Fruit fly (Drosophila melanogaster): ENCODE results near the gene MED30.

Gene MED30

dm6 chr3L:633272-634254 is 20.3 kb downstream of the MED30 start (continued):
- TF ChIP-seq CG12744 (GFP tag; optimal IDR thresholded peaks at IDR 0.05) (peak; percentile 54), CG32532 (GFP tag; IDR thresholded peaks at IDR 0.05) (peak; percentile 48; the same call in 1 of the 2 replicates), CG2120 (GFP tag; optimal IDR thresholded peaks at IDR 0.05) (no peak), Dfd (GFP tag; optimal IDR thresholded peaks at IDR 0.05) (peak in 1 of 2 experiments; percentile 2), CG6854 (GFP tag; optimal IDR thresholded peaks at IDR 0.05) (no peak), fd3F (GFP tag; optimal IDR thresholded peaks at IDR 0.05) (peak; percentile 12), chinmo (GFP tag; IDR thresholded peaks at IDR 0.05; ENCODE audit: partially characterized antibody) (peak; percentile 74; the same call in 2 of the 4 replicates), gro (GFP tag; optimal IDR thresholded peaks at IDR 0.05) (no peak), CG11398 (GFP tag; optimal IDR thresholded peaks at IDR 0.05) (peak; percentile 78), jigr1 (GFP tag; IDR thresholded peaks at IDR 0.05) (peak; percentile 74), Med (GFP tag) (peak; percentile 94), D19B (GFP tag; optimal IDR thresholded peaks at IDR 0.05) (no peak), CG2129 (GFP tag; IDR thresholded peaks at IDR 0.05; ENCODE audit: partially characterized antibody) (no peak), danr (GFP tag; IDR thresholded peaks at IDR 0.05) (peak; percentile 54; the same call in 1 of the 2 replicates), pan (optimal IDR thresholded peaks at IDR 0.05) (no peak), pan (GFP tag; optimal IDR thresholded peaks at IDR 0.05 in 1 of 2, IDR thresholded peaks at IDR 0.05 in 1 of 2) (peak in 1 of 2 experiments; percentile 86), slou (GFP tag; optimal IDR thresholded peaks at IDR 0.05) (peak; percentile 21), CG10565 (GFP tag; optimal IDR thresholded peaks at IDR 0.05) (peak; percentile 58), CG2199 (GFP tag; IDR thresholded peaks at IDR 0.05) (peak; percentile 92; the same call in 1 of the 3 replicates), CG34376 (GFP tag; optimal IDR thresholded peaks at IDR 0.05) (peak; percentile 61), Kr (GFP tag; optimal IDR thresholded peaks at IDR 0.05) (peak; percentile 13), unc-4 (GFP tag; IDR thresholded peaks at IDR 0.05; ENCODE audit: partially characterized antibody) (no peak), ci (GFP tag; IDR thresholded peaks at IDR 0.05) (peak; percentile 95), CG16813 (GFP tag; IDR thresholded peaks at IDR 0.05; ENCODE audit: partially characterized antibody) (0 out of 3 replicates have a peak, but pooled peaks have one; percentile 28), jing (GFP tag; optimal IDR thresholded peaks at IDR 0.05) (peak; percentile 86), CG13775 (GFP tag; optimal IDR thresholded peaks at IDR 0.05) (peak; percentile 69), BEAF-32 (GFP tag; optimal IDR thresholded peaks at IDR 0.05) (no peak), schlank (tag; optimal IDR thresholded peaks at IDR 0.05) (peak; percentile 13), Dad (GFP tag; optimal IDR thresholded peaks at IDR 0.05) (peak; percentile 63), bab2 (GFP tag; optimal IDR thresholded peaks at IDR 0.05) (peak; percentile 89), CG8478 (optimal IDR thresholded peaks at IDR 0.05) (peak; percentile 40), trem (tag; optimal IDR thresholded peaks at IDR 0.05) (peak; percentile 77), Adf1 (GFP tag; IDR thresholded peaks at IDR 0.05) (peak; percentile 83), dimm (GFP tag; IDR thresholded peaks at IDR 0.05) (peak; percentile 77), CG33213 (GFP tag; optimal IDR thresholded peaks at IDR 0.05) (peak; percentile 72), CG31388 (GFP tag; optimal IDR thresholded peaks at IDR 0.05) (peak; percentile 49), CG31441 (GFP tag; IDR thresholded peaks at IDR 0.05) (peak; percentile 85), pum (GFP tag; optimal IDR thresholded peaks at IDR 0.05) (peak; percentile 91), Bteb2 (GFP tag; optimal IDR thresholded peaks at IDR 0.05) (peak; percentile 20), dan (GFP tag; IDR thresholded peaks at IDR 0.05) (peak; percentile 58; the same call in 1 of the 2 replicates), Oaz (GFP tag; IDR thresholded peaks at IDR 0.05) (peak; percentile 5; the same call in 1 of the 2 replicates), HmgD (GFP tag; optimal IDR thresholded peaks at IDR 0.05) (peak; percentile 57), cwo (GFP tag; optimal IDR thresholded peaks at IDR 0.05) (no peak), CG15011 (GFP tag; optimal IDR thresholded peaks at IDR 0.05) (peak; percentile 55), Xbp1 (GFP tag; optimal IDR thresholded peaks at IDR 0.05) (peak; percentile 91), Six4 (GFP tag; optimal IDR thresholded peaks at IDR 0.05) (peak; percentile 88), tio (GFP tag; optimal IDR thresholded peaks at IDR 0.05) (peak; percentile 84), kah (GFP tag; optimal IDR thresholded peaks at IDR 0.05) (peak; percentile 75)

All from whole organism, embryonic.